Worm (Caenorhabditis elegans) whole organism, early embryonic: ENCODE results near the gene esyt-2.

Source experiments
- ama-1 ChIP-seq: fragments of 150-350 bp; optimal IDR thresholded peaks from 2 replicates; lab custom pipeline; 2014
- hmbx-1 ChIP-seq: sonication (generic microtip); optimal IDR thresholded peaks from 2 replicates; lab custom pipeline; 2016; ENCODE audit warnings: mild to moderate bottlenecking, missing genetic modification characterization, missing compliant biosample characterization
- tbx-11 ChIP-seq: fragments of 200-800 bp; sonication (Bioruptor generic); IDR thresholded peaks from 2 replicates; pipeline ENCODE4 v1.3.6; 2022; ENCODE audit warnings: missing genetic modification characterization, missing compliant biosample characterization

DNA sequence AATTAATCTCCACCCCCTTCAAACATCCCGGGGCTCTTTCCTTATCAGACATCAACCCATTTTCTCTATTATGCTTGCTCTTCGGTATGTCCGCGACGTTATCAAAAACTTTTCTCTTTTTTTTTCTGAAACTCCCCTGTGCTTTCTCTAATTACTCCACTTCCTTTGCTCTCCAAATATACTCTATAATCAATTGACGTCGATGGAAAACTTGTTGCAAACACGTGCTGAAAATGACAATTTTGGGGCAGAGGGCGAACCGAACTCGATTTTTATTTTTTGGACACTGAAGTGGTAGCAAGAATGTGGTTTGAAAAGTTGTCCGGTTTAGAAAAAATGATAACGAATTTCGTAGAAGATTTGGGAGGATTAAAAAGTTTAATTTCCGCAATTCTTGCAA, 51.7 kb downstream of the esyt-2 start:
- TF ChIP-seq ama-1 (lab: Kevin White, UChicago) (no peak), tbx-11 (GFP tag; lab: Robert Waterston, UW) (no peak), hmbx-1 (no peak)
